Worm (Caenorhabditis elegans) whole organism, mixed stage, embryonic: ENCODE results near the gene mlt-8.
"Not testable (repeated sequence)": the region's sequence is repeated elsewhere in the genome, so short reads cannot be mapped to it uniquely, and the experiment has no call there.

ENCODE experiments used
- M03D4.4 ChIP-seq: sonication (generic microtip); optimal IDR thresholded peaks from 2 replicates; lab custom pipeline; 2017; ENCODE audit warnings: mild to moderate bottlenecking, missing genetic modification characterization, missing compliant biosample characterization
- bed-3 ChIP-seq: fragments of 200-800 bp; sonication (Bioruptor generic); optimal IDR thresholded peaks from 3 replicates; lab custom pipeline; 2018; ENCODE audit warnings: mild to moderate bottlenecking, missing genetic modification characterization, moderate library complexity, missing compliant biosample characterization
- blmp-1 ChIP-seq: fragments of 150-350 bp; optimal IDR thresholded peaks from 2 replicates; lab custom pipeline; 2014; ENCODE audit warnings: missing biosample characterization, missing genetic modification characterization
- ceh-39 ChIP-seq: fragments of 150-350 bp; optimal IDR thresholded peaks from 2 replicates; lab custom pipeline; 2014; ENCODE audit warnings: missing biosample characterization, missing genetic modification characterization
- ceh-43 ChIP-seq: fragments of 200-800 bp; sonication (Bioruptor generic); optimal IDR thresholded peaks from 2 replicates; lab custom pipeline; 2018; ENCODE audit warnings: mild to moderate bottlenecking, missing genetic modification characterization, moderate library complexity, missing compliant biosample characterization
- ceh-83 ChIP-seq: fragments of 200-800 bp; sonication (Bioruptor generic); optimal IDR thresholded peaks from 2 replicates; lab custom pipeline; 2018; ENCODE audit warnings: mild to moderate bottlenecking, missing genetic modification characterization, missing compliant biosample characterization
- ces-1 ChIP-seq: fragments of 150-350 bp; optimal IDR thresholded peaks from 2 replicates; lab custom pipeline; 2014; ENCODE audit warnings: missing biosample characterization, missing genetic modification reagents, missing genetic modification characterization
- cnd-1 ChIP-seq: fragments of 200-800 bp; sonication (Bioruptor generic); optimal IDR thresholded peaks from 2 replicates; lab custom pipeline; 2018; ENCODE audit warnings: mild to moderate bottlenecking, missing genetic modification characterization, missing compliant biosample characterization
- drap-1 ChIP-seq: fragments of 200-800 bp; sonication (Bioruptor generic); optimal IDR thresholded peaks from 3 replicates; lab custom pipeline; 2018; ENCODE audit warnings: mild to moderate bottlenecking, missing genetic modification characterization, missing compliant biosample characterization
- elt-1 ChIP-seq: sonication (generic microtip); optimal IDR thresholded peaks from 2 replicates; lab custom pipeline; 2017; ENCODE audit warnings: missing genetic modification characterization, mild to moderate bottlenecking, missing compliant biosample characterization, antibody characterized with exemption, moderate library complexity, borderline replicate concordance; ENCODE audit not compliant: insufficient read depth
- elt-3 ChIP-seq: fragments of 150-350 bp; optimal IDR thresholded peaks from 2 replicates; lab custom pipeline; 2014; ENCODE audit warnings: missing biosample characterization, missing genetic modification characterization
- flh-1 ChIP-seq: fragments of 200-800 bp; sonication (Bioruptor generic); optimal IDR thresholded peaks from 2 replicates; lab custom pipeline; 2018; ENCODE audit warnings: mild to moderate bottlenecking, missing genetic modification characterization, moderate library complexity, missing compliant biosample characterization
- ham-2 ChIP-seq: fragments of 200-800 bp; sonication (Bioruptor generic); optimal IDR thresholded peaks from 2 replicates; lab custom pipeline; 2018; ENCODE audit warnings: mild to moderate bottlenecking, missing genetic modification characterization, missing compliant biosample characterization
- hlh-1 ChIP-seq: fragments of 150-350 bp; optimal IDR thresholded peaks from 2 replicates; lab custom pipeline; 2014; ENCODE audit warnings: missing biosample characterization, missing genetic modification reagents, missing genetic modification characterization
- lsy-2 ChIP-seq: fragments of 150-350 bp; optimal IDR thresholded peaks from 2 replicates; lab custom pipeline; 2014; ENCODE audit warnings: missing biosample characterization, missing genetic modification characterization
- mab-5 ChIP-seq: fragments of 150-350 bp; optimal IDR thresholded peaks from 2 replicates; lab custom pipeline; 2014; ENCODE audit warnings: missing biosample characterization, missing genetic modification characterization
- mls-2 ChIP-seq: sonication (generic microtip); optimal IDR thresholded peaks from 2 replicates; lab custom pipeline; 2016; ENCODE audit warnings: mild to moderate bottlenecking, missing genetic modification characterization, moderate library complexity, missing compliant biosample characterization
- nhr-12 ChIP-seq: fragments of 150-350 bp; optimal IDR thresholded peaks from 2 replicates; lab custom pipeline; 2014; ENCODE audit warnings: missing biosample characterization, missing genetic modification characterization
- nhr-2 ChIP-seq: fragments of 150-350 bp; optimal IDR thresholded peaks from 2 replicates; lab custom pipeline; 2014; ENCODE audit warnings: missing biosample characterization, missing genetic modification characterization
- nhr-237 ChIP-seq: fragments of 150-350 bp; optimal IDR thresholded peaks from 2 replicates; lab custom pipeline; 2014; ENCODE audit warnings: missing biosample characterization, missing genetic modification characterization
- nhr-28 ChIP-seq: fragments of 150-350 bp; optimal IDR thresholded peaks from 2 replicates; lab custom pipeline; 2014; ENCODE audit warnings: missing biosample characterization, missing genetic modification characterization
- nhr-76 ChIP-seq: sonication (generic microtip); optimal IDR thresholded peaks from 2 replicates; lab custom pipeline; 2017; ENCODE audit warnings: missing biosample characterization, missing genetic modification characterization
- sem-2 ChIP-seq: fragments of 200-800 bp; sonication (Bioruptor generic); optimal IDR thresholded peaks from 2 replicates; lab custom pipeline; 2018; ENCODE audit warnings: mild to moderate bottlenecking, missing genetic modification characterization, missing compliant biosample characterization
- snpc-4 ChIP-seq: fragments of 150-350 bp; optimal IDR thresholded peaks from 2 replicates; lab custom pipeline; 2014; ENCODE audit warnings: missing biosample characterization, missing genetic modification characterization
- sptf-1 ChIP-seq: sonication (generic microtip); optimal IDR thresholded peaks from 2 replicates; lab custom pipeline; 2017; ENCODE audit warnings: mild to moderate bottlenecking, missing genetic modification characterization, moderate library complexity, missing compliant biosample characterization
- tbx-8 ChIP-seq: fragments of 200-800 bp; sonication (Bioruptor generic); optimal IDR thresholded peaks from 2 replicates; lab custom pipeline; 2018; ENCODE audit warnings: mild to moderate bottlenecking, missing genetic modification characterization, moderate library complexity, missing compliant biosample characterization
- unc-120 ChIP-seq: sonication (generic microtip); optimal IDR thresholded peaks from 2 replicates; lab custom pipeline; 2017; ENCODE audit warnings: missing genetic modification characterization, missing compliant biosample characterization; ENCODE audit not compliant: poor library complexity, severe bottlenecking
- unc-39 ChIP-seq: fragments of 150-350 bp; optimal IDR thresholded peaks from 2 replicates; lab custom pipeline; 2014; ENCODE audit warnings: missing biosample characterization, missing genetic modification characterization
- unc-62 ChIP-seq: fragments of 150-350 bp; optimal IDR thresholded peaks from 2 replicates; lab custom pipeline; 2014; ENCODE audit warnings: missing biosample characterization, missing genetic modification reagents, missing genetic modification characterization
- zip-8 ChIP-seq: fragments of 150-350 bp; optimal IDR thresholded peaks from 2 replicates; lab custom pipeline; 2014; ENCODE audit warnings: missing biosample characterization, missing genetic modification characterization
- ztf-11 ChIP-seq: fragments of 150-350 bp; optimal IDR thresholded peaks from 2 replicates; lab custom pipeline; 2014; ENCODE audit warnings: missing biosample characterization, missing genetic modification characterization

mlt-8 gene

ce11 chrII:572010-572409, at the start of gene mlt-8:
Gene mlt-8 (minus strand): TSS chrII:572110.
- TF ChIP-seq cnd-1 (tag; lab: Kevin White, UChicago) (no peak), ceh-43 (GFP tag; lab: Kevin White, UChicago) (no peak), nhr-237 (tag; lab: Kevin White, UChicago) (no peak), sem-2 (no peak), ham-2 (GFP tag; lab: Kevin White, UChicago) (no peak), mab-5 (no peak), nhr-28 (tag; lab: Kevin White, UChicago) (no peak), blmp-1 (tag; lab: Kevin White, UChicago) (no peak), hlh-1 (no peak), ztf-11 (tag; lab: Kevin White, UChicago) (no peak), mls-2 (tag; lab: Kevin White, UChicago) (no peak), zip-8 (tag; lab: Kevin White, UChicago) (no peak), unc-39 (tag; lab: Kevin White, UChicago) (no peak), nhr-2 (no peak), ceh-83 (no peak), M03D4.4 (tag; lab: Kevin White, UChicago) (no peak), lsy-2 (tag; lab: Kevin White, UChicago) (no peak), ces-1 (GFP tag; lab: Kevin White, UChicago) (no peak), nhr-12 (tag; lab: Kevin White, UChicago) (no peak), snpc-4 (tag; lab: Kevin White, UChicago) (no peak)
- TF ChIP-seq, all 35 proteins: peak for 0

DNA sequence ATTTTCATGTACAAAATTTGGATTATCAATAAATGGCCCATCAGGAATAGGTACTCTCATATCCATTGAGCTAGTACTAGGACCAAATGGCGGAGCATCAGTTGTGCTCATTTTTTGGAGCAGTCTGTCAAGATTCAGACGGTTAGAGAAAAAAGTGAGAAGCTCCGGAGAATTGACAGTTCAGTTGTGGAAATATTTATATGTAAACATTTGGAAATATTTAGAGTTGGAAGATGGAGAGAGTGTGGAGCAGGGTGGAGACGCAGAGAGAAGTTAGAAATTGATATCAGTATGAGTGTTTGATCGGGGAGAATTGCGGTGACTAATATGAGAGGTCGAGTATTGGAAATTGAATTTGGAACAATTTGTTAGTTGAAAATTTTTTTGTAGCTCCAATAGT, 49.2 kb upstream of the mlt-8 start:
- TF ChIP-seq ztf-11 (tag; lab: Kevin White, UChicago) (no peak), tbx-8 (no peak)

- TF ChIP-seq ces-1 (GFP tag; lab: Kevin White, UChicago), result no peak
- TF ChIP-seq sem-2, result no peak
- TF ChIP-seq nhr-76 (tag; lab: Kevin White, UChicago), result no peak
- no peak for TF ChIP-seq flh-1 (GFP tag; lab: Kevin White, UChicago)
- TF ChIP-seq unc-120 (tag; lab: Kevin White, UChicago), result no peak
- TF ChIP-seq drap-1, result no peak
- TF ChIP-seq elt-3 (tag; lab: Kevin White, UChicago), result no peak
- no peak for TF ChIP-seq elt-1 (tag; lab: Kevin White, UChicago)
- TF ChIP-seq mls-2 (tag; lab: Kevin White, UChicago), result no peak
- TF ChIP-seq unc-62, result no peak
- TF ChIP-seq blmp-1 (tag; lab: Kevin White, UChicago), result no peak
- TF ChIP-seq unc-39 (tag; lab: Kevin White, UChicago), result no peak
- no peak for TF ChIP-seq sptf-1 (tag; lab: Kevin White, UChicago)
- no peak for TF ChIP-seq zip-8 (tag; lab: Kevin White, UChicago)
- no peak for TF ChIP-seq nhr-237 (tag; lab: Kevin White, UChicago)
Measured at ce11 chrII:614701-615100, 42.8 kb upstream of the mlt-8 start.

ce11 chrII:612361-612760, 40.5 kb upstream of the mlt-8 start, which contains the start of gene clec-118:
Gene clec-118 (minus strand): TSS chrII:612461.
- TF ChIP-seq M03D4.4, elt-3, ztf-11 (tag; lab: Kevin White, UChicago): not testable (repeated sequence)

DNA sequence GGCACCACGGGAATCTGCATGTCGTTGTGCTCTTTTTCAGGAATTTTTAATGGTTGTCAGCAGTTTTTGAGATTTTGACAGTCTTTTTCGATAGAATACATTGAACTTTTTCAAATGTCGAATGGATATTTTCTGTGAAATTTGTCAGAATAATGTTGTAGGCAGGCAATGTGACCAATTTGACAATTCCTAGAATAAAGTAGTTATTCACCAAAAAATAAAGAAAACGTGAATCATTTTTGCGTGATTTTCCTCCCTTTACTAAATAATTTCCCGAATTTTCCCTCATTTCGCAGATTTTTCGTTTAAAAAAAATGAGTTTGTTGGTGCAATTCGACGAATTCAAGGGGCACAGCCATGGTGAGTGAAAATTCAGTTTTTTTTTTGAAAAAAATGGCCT, 36.8 kb upstream of the mlt-8 start, which contains the start of gene W04H10.1:
Gene W04H10.1 (plus strand): TSS at position 301 of the 400 bp plus-strand sequence.
- TF ChIP-seq unc-120 (tag; lab: Kevin White, UChicago) (no peak), cnd-1 (tag; lab: Kevin White, UChicago) (no peak), zip-8 (tag; lab: Kevin White, UChicago) (no peak), elt-1 (tag; lab: Kevin White, UChicago) (no peak), ham-2 (GFP tag; lab: Kevin White, UChicago) (no peak), nhr-12 (tag; lab: Kevin White, UChicago) (no peak), ceh-39 (no peak), bed-3 (GFP tag; lab: Kevin White, UChicago) (no peak), unc-62 (no peak), nhr-237 (tag; lab: Kevin White, UChicago) (no peak), ceh-83 (no peak)
